Worm (Caenorhabditis elegans) whole organism, L3 larva: Measurements from ENCODE around the gene snt-1.

Source experiments
- R02D3.7 ChIP-seq: fragments of 150-350 bp; optimal IDR thresholded peaks from 2 replicates; lab custom pipeline; 2014; ENCODE audit warnings: missing biosample characterization, missing genetic modification characterization
- ZK546.5 ChIP-seq: sonication (generic microtip); optimal IDR thresholded peaks from 2 replicates; lab custom pipeline; 2017; ENCODE audit warnings: missing biosample characterization, missing genetic modification characterization
- ceh-28 ChIP-seq: fragments of 150-350 bp; optimal IDR thresholded peaks from 2 replicates; lab custom pipeline; 2014; ENCODE audit warnings: missing biosample characterization, missing genetic modification reagents, missing genetic modification characterization
- ceh-9 ChIP-seq: sonication (generic microtip); optimal IDR thresholded peaks from 2 replicates; lab custom pipeline; 2018; ENCODE audit warnings: missing biosample characterization, missing genetic modification characterization
- egl-5 ChIP-seq: fragments of 150-350 bp; optimal IDR thresholded peaks from 2 replicates; lab custom pipeline; 2017; ENCODE audit warnings: missing biosample characterization, missing genetic modification reagents, missing genetic modification characterization, inconsistent platforms
- elt-1 ChIP-seq: fragments of 150-350 bp; optimal IDR thresholded peaks from 2 replicates; lab custom pipeline; 2014; ENCODE audit warnings: missing biosample characterization, missing genetic modification characterization
- elt-3 ChIP-seq, 3 experiments: fragments of 150-350 bp in 1 of 3; sonication (generic microtip) in 2 of 3; optimal IDR thresholded peaks; 2 replicates in 2 of 3; 4 replicates in 1 of 3; lab custom pipeline; 2014 to 2017; ENCODE audit warnings: missing biosample characterization in 3 of 3, missing genetic modification characterization in 3 of 3
- fkh-10 ChIP-seq: sonication (generic microtip); optimal IDR thresholded peaks from 2 replicates; lab custom pipeline; 2017; ENCODE audit warnings: missing biosample characterization, missing genetic modification reagents, missing genetic modification characterization
- mdl-1 ChIP-seq: fragments of 150-350 bp; optimal IDR thresholded peaks from 2 replicates; lab custom pipeline; 2014; ENCODE audit warnings: missing biosample characterization, missing genetic modification characterization
- nhr-77 ChIP-seq: fragments of 150-350 bp; optimal IDR thresholded peaks from 2 replicates; lab custom pipeline; 2014; ENCODE audit warnings: missing biosample characterization, missing genetic modification characterization
- pha-4 ChIP-seq: fragments of 150-350 bp; optimal IDR thresholded peaks from 2 replicates; lab custom pipeline; 2014; ENCODE audit warnings: missing biosample characterization, missing genetic modification reagents, missing genetic modification characterization
- snpc-4 ChIP-seq: fragments of 150-350 bp; optimal IDR thresholded peaks from 2 replicates; lab custom pipeline; 2014; ENCODE audit warnings: missing biosample characterization, missing genetic modification characterization
- ztf-11 ChIP-seq: fragments of 150-350 bp; optimal IDR thresholded peaks from 2 replicates; lab custom pipeline; 2014; ENCODE audit warnings: missing biosample characterization, missing genetic modification characterization

snt-1 gene

ce11 chrII:6860043-6860442 lies 49.3 kb downstream of the snt-1 start:
- TF ChIP-seq egl-5 (tag; lab: Kevin White, UChicago): no peak

- TF ChIP-seq fkh-10 (GFP tag; lab: Kevin White, UChicago) (no peak), elt-1 (tag; lab: Kevin White, UChicago) (no peak), ceh-28 (tag; lab: Kevin White, UChicago) (no peak), ceh-9 (tag; lab: Kevin White, UChicago) (no peak), mdl-1 (tag; lab: Kevin White, UChicago) (no peak), ztf-11 (tag; lab: Kevin White, UChicago) (no peak), snpc-4 (tag; lab: Kevin White, UChicago) (no peak), R02D3.7 (no peak), pha-4 (tag; lab: Kevin White, UChicago) (no peak), nhr-77 (tag; lab: Kevin White, UChicago) (no peak), elt-3 (tag; optimal IDR thresholded peaks at IDR 0.05; lab: Kevin White, UChicago) (no peak), ZK546.5 (tag; lab: Kevin White, UChicago) (no peak)
Observed at ce11 chrII:6863652-6864051, 52.9 kb downstream of the snt-1 start, which contains the start of gene aff-1. aff-1 (minus strand) TSS chrII:6863752.
